Fruit fly (Drosophila melanogaster) whole organism, wandering third instar larva: ENCODE measurements around the gene CG10570.
A peak's percentile ranks its signal among the peaks of the same experiment; 100 is the strongest.

ENCODE experiments used
- Abd-B ChIP-seq: fragments of >200 bp; optimal IDR thresholded peaks from 2 replicates; lab custom pipeline; 2017; ENCODE audit warnings: missing biosample characterization, missing genetic modification characterization
- CG32264 ChIP-seq: fragments of 200-800 bp; sonication (Bioruptor generic); optimal IDR thresholded peaks from 2 replicates; lab custom pipeline; 2016; ENCODE audit warnings: missing biosample characterization, missing genetic modification characterization
- CG9705 ChIP-seq: fragments of 200-800 bp; sonication (Bioruptor generic); optimal IDR thresholded peaks from 2 replicates; lab custom pipeline; 2018; ENCODE audit warnings: missing biosample characterization, mild to moderate bottlenecking, missing genetic modification characterization
- CrebA ChIP-seq: fragments of 200-800 bp; sonication (Bioruptor generic); optimal IDR thresholded peaks from 2 replicates; lab custom pipeline; 2016; ENCODE audit warnings: missing biosample characterization, mild to moderate bottlenecking, missing genetic modification characterization, borderline replicate concordance
- Dfd ChIP-seq: fragments of >200 bp; optimal IDR thresholded peaks from 2 replicates; lab custom pipeline; 2017; ENCODE audit warnings: missing biosample characterization, missing genetic modification characterization
- Dif ChIP-seq: fragments of 200-275, 200-300 bp; sonication (Bioruptor generic); optimal IDR thresholded peaks from 2 replicates; lab custom pipeline; 2018; ENCODE audit warnings: missing biosample characterization, missing genetic modification characterization; ENCODE audit not compliant: partially characterized antibody
- GATAd ChIP-seq: sonication (Bioruptor generic); optimal IDR thresholded peaks from 2 replicates; lab custom pipeline; 2016; ENCODE audit warnings: missing biosample characterization, missing genetic modification characterization
- HLH106 ChIP-seq: fragments of 200-800 bp; optimal IDR thresholded peaks from 3 replicates; lab custom pipeline; 2019; ENCODE audit warnings: missing biosample characterization, mild to moderate bottlenecking, missing genetic modification characterization, moderate library complexity
- Hnf4 ChIP-seq: fragments of 200-800 bp; sonication (Bioruptor generic); optimal IDR thresholded peaks from 2 replicates; lab custom pipeline; 2016; ENCODE audit warnings: missing biosample characterization, mild to moderate bottlenecking, missing genetic modification characterization
- Hr78 ChIP-seq: fragments of >200 bp; optimal IDR thresholded peaks from 2 replicates; lab custom pipeline; 2017; ENCODE audit warnings: missing biosample characterization, missing genetic modification characterization
- Hr83 ChIP-seq: fragments of 200-300 bp; sonication (Bioruptor generic); optimal IDR thresholded peaks from 2 replicates; lab custom pipeline; 2016; ENCODE audit warnings: missing biosample characterization, mild to moderate bottlenecking, missing genetic modification characterization, moderate library complexity; ENCODE audit not compliant: poor library complexity, severe bottlenecking
- Jra ChIP-seq: sonication (Bioruptor generic); optimal IDR thresholded peaks from 2 replicates; lab custom pipeline; 2016; ENCODE audit warnings: missing biosample characterization, missing genetic modification characterization
- Mio ChIP-seq: sonication (Bioruptor generic); optimal IDR thresholded peaks from 2 replicates; lab custom pipeline; 2016; ENCODE audit warnings: missing biosample characterization, missing genetic modification characterization
- Myc ChIP-seq: fragments of >200 bp; optimal IDR thresholded peaks from 2 replicates; lab custom pipeline; 2017
- N ChIP-seq: fragments of >200 bp; optimal IDR thresholded peaks from 2 replicates; lab custom pipeline; 2018; ENCODE audit warnings: missing biosample characterization, missing external identifiers, missing genetic modification characterization
- OdsH ChIP-seq: fragments of 200-800 bp; sonication (Bioruptor generic); optimal IDR thresholded peaks from 2 replicates; lab custom pipeline; 2016; ENCODE audit warnings: missing biosample characterization, mild to moderate bottlenecking, missing genetic modification characterization
- Rel ChIP-seq, 2 experiments: fragments of 200-800 bp; sonication (Bioruptor generic) in 1 of 2; optimal IDR thresholded peaks; 2 replicates in 1 of 2; 3 replicates in 1 of 2; lab custom pipeline; 2016 to 2019; ENCODE audit warnings: mild to moderate bottlenecking in 2 of 2, missing biosample characterization in 2 of 2, missing genetic modification characterization in 2 of 2, moderate library complexity in 1 of 2
- Sp1 ChIP-seq: fragments of 200-800 bp; sonication (Bioruptor generic); optimal IDR thresholded peaks from 3 replicates; lab custom pipeline; 2019; ENCODE audit warnings: missing biosample characterization, mild to moderate bottlenecking, missing genetic modification characterization, moderate library complexity
- Vsx2 ChIP-seq: fragments of 200-300, 225-300 bp; sonication (Bioruptor generic); optimal IDR thresholded peaks from 2 replicates; lab custom pipeline; 2018; ENCODE audit warnings: missing biosample characterization, missing genetic modification characterization; ENCODE audit not compliant: partially characterized antibody
- br ChIP-seq: fragments of 200-800 bp; sonication (Bioruptor generic); optimal IDR thresholded peaks from 2 replicates; lab custom pipeline; 2016; ENCODE audit warnings: missing biosample characterization, missing genetic modification characterization
- brk ChIP-seq: fragments of 200-800 bp; sonication (Bioruptor generic); optimal IDR thresholded peaks from 2 replicates; lab custom pipeline; 2016; ENCODE audit warnings: missing biosample characterization, mild to moderate bottlenecking, missing genetic modification characterization
- dl ChIP-seq, 2 experiments: fragments of 175-275, 200-275 bp in 1 of 2; fragments of 200-275 bp in 1 of 2; sonication (Bioruptor generic); optimal IDR thresholded peaks; lab custom pipeline; 2018; ENCODE audit warnings: mild to moderate bottlenecking in 2 of 2, missing biosample characterization in 2 of 2, missing genetic modification characterization in 2 of 2, moderate library complexity in 2 of 2; ENCODE audit not compliant: partially characterized antibody in 2 of 2, insufficient read depth in 1 of 2
- dmrt93B ChIP-seq: fragments of 200-800 bp; sonication (Bioruptor generic); optimal IDR thresholded peaks from 2 replicates; lab custom pipeline; 2018; ENCODE audit warnings: missing biosample characterization, mild to moderate bottlenecking, missing genetic modification characterization
- dsf ChIP-seq: sonication (Bioruptor generic); optimal IDR thresholded peaks from 2 replicates; lab custom pipeline; 2016; ENCODE audit warnings: missing biosample characterization, missing genetic modification characterization, borderline replicate concordance
- ey ChIP-seq: fragments of 200-800 bp; sonication (Bioruptor generic); optimal IDR thresholded peaks from 2 replicates; lab custom pipeline; 2016; ENCODE audit warnings: missing biosample characterization, missing genetic modification characterization
- foxo ChIP-seq, 2 experiments: fragments of 200-800 bp; sonication (Bioruptor generic); optimal IDR thresholded peaks; 2 replicates in 1 of 2; 3 replicates in 1 of 2; lab custom pipeline; 2016 to 2017; ENCODE audit warnings: missing biosample characterization in 2 of 2, missing genetic modification characterization in 2 of 2
- fru ChIP-seq: fragments of 200-800 bp; sonication (Bioruptor generic); optimal IDR thresholded peaks from 3 replicates; lab custom pipeline; 2016; ENCODE audit warnings: missing biosample characterization, mild to moderate bottlenecking, missing genetic modification characterization
- h ChIP-seq: fragments of 200-800 bp; sonication (Bioruptor generic); optimal IDR thresholded peaks from 3 replicates; lab custom pipeline; 2016; ENCODE audit warnings: missing biosample characterization, mild to moderate bottlenecking, missing genetic modification characterization
- jim ChIP-seq: fragments of 175-275, 200-325 bp; sonication (Bioruptor generic); optimal IDR thresholded peaks from 2 replicates; lab custom pipeline; 2016; ENCODE audit warnings: missing biosample characterization, mild to moderate bottlenecking, missing genetic modification characterization
- lola ChIP-seq: fragments of >200 bp; optimal IDR thresholded peaks from 2 replicates; lab custom pipeline; 2017; ENCODE audit warnings: missing biosample characterization, missing genetic modification characterization
- pan ChIP-seq: fragments of >200 bp; optimal IDR thresholded peaks from 2 replicates; lab custom pipeline; 2017
- psq ChIP-seq: fragments of 200-800 bp; sonication (Bioruptor generic); optimal IDR thresholded peaks from 3 replicates; lab custom pipeline; 2017; ENCODE audit warnings: missing biosample characterization, mild to moderate bottlenecking, missing genetic modification characterization, moderate library complexity
- rgr ChIP-seq: fragments of 200-800 bp; sonication (Bioruptor generic); optimal IDR thresholded peaks from 3 replicates; lab custom pipeline; 2016; ENCODE audit warnings: missing biosample characterization, mild to moderate bottlenecking, missing genetic modification characterization
- sage ChIP-seq: fragments of 200-800 bp; sonication (Bioruptor generic); optimal IDR thresholded peaks from 2 replicates; lab custom pipeline; 2016; ENCODE audit warnings: missing biosample characterization, mild to moderate bottlenecking, missing genetic modification characterization
- sv ChIP-seq: fragments of 200-800 bp; sonication (Bioruptor generic); optimal IDR thresholded peaks from 3 replicates; lab custom pipeline; 2016; ENCODE audit warnings: missing biosample characterization, missing genetic modification characterization
- tai ChIP-seq: sonication (Bioruptor generic); optimal IDR thresholded peaks from 2 replicates; lab custom pipeline; 2016; ENCODE audit warnings: missing biosample characterization, missing genetic modification characterization
- usp ChIP-seq: fragments of >200 bp; optimal IDR thresholded peaks from 2 replicates; lab custom pipeline; 2017; ENCODE audit warnings: missing biosample characterization, missing genetic modification characterization
- woc ChIP-seq: sonication (Bioruptor generic); optimal IDR thresholded peaks from 2 replicates; lab custom pipeline; 2016; ENCODE audit warnings: missing biosample characterization, mild to moderate bottlenecking, missing genetic modification characterization

CG10570 gene

dm6 chr2L:18826496-18827008 lies 15.5 kb upstream of the CG10570 start, which contains the start of gene Ugt36E1:
TSS of gene Ugt36E1 (plus strand) at chr2L:18826770.
- TF ChIP-seq CrebA (GFP tag; lab: Kevin White, UChicago), result no peak
- TF ChIP-seq dl (GFP tag; optimal IDR thresholded peaks at IDR 0.05; lab: Kevin White, UChicago; ENCODE audit: insufficient read depth in 1 of 2, partially characterized antibody in 2 of 2), result no peak
- TF ChIP-seq rgr, result no peak
- TF ChIP-seq HLH106 (tag; lab: Kevin White, UChicago), result no peak
- no peak for TF ChIP-seq Abd-B (GFP tag; lab: Kevin White, UChicago)
- no peak for TF ChIP-seq CG9705
- TF ChIP-seq Jra (GFP tag; lab: Kevin White, UChicago), result no peak
- TF ChIP-seq Dfd, result no peak
- TF ChIP-seq ey (GFP tag; lab: Kevin White, UChicago), result no peak
- TF ChIP-seq sv (GFP tag; lab: Kevin White, UChicago), result no peak
- TF ChIP-seq Rel (GFP tag; optimal IDR thresholded peaks at IDR 0.05; lab: Kevin White, UChicago), result no peak
- no peak for TF ChIP-seq Rel (tag; optimal IDR thresholded peaks at IDR 0.05; lab: Kevin White, UChicago)
- no peak for TF ChIP-seq Mio
- no peak for TF ChIP-seq br (GFP tag; lab: Kevin White, UChicago)
- TF ChIP-seq Sp1, result no peak
- TF ChIP-seq h (GFP tag; lab: Kevin White, UChicago), result no peak
- no peak for TF ChIP-seq CG32264 (GFP tag; lab: Kevin White, UChicago)
- TF ChIP-seq, all 38 proteins: peak for 0

DNA sequence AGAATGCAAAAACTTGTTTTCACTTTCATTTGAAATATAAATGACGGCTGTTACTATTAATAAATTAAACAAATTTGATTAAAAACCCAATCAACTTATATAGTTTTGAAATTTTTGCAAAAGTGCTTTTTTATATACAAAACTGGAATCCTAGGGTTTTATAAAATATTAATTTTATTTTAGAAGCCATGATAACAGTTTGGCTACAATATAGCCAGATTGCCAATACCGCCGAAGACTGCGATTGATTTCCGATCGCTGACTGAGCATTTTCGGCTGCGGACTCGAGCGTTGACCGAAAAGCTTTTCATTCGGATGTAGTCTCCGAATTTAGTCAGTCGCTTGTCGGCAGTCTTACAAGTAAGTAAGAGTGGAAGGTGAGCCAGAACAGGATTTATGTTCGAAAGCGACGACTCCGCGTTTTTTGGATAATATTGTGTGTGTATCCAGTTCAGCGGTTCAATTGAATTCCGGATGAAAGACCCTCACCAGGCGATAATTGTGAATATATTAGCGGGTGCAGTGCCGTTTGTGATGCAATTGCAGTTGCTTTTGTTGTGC lies 12.3 kb upstream of the CG10570 start, which contains the start of gene Ugt36D1:
TSS of gene Ugt36D1 (plus strand) at position 306 of the 561 bp plus-strand sequence.
- TF ChIP-seq Hr78 (no peak), usp (GFP tag; lab: Kevin White, UChicago) (no peak), rgr (peak; percentile 30), lola (GFP tag; lab: Kevin White, UChicago) (no peak), Hr83 (GFP tag; lab: Kevin White, UChicago) (peak; percentile 75), GATAd (GFP tag; lab: Kevin White, UChicago) (no peak), Vsx2 (GFP tag; lab: Kevin White, UChicago) (peak; percentile 81), OdsH (GFP tag; lab: Kevin White, UChicago) (no peak), ey (GFP tag; lab: Kevin White, UChicago) (no peak), Sp1 (peak; percentile 61), CG32264 (GFP tag; lab: Kevin White, UChicago) (no peak), sv (GFP tag; lab: Kevin White, UChicago) (no peak), brk (GFP tag; lab: Kevin White, UChicago) (no peak), Myc (peak; percentile 82), woc (peak; percentile 75), sage (GFP tag; lab: Kevin White, UChicago) (no peak), CG9705 (no peak), dl (GFP tag; optimal IDR thresholded peaks at IDR 0.05; lab: Kevin White, UChicago; ENCODE audit: insufficient read depth in 1 of 2, partially characterized antibody in 2 of 2) (no peak), Mio (no peak), N (GFP tag; lab: Kevin White, UChicago) (no peak), h (GFP tag; lab: Kevin White, UChicago) (peak; percentile 28), Hnf4 (GFP tag; lab: Kevin White, UChicago) (peak; percentile 66), Dif (GFP tag; lab: Kevin White, UChicago) (peak; percentile 63), psq (GFP tag; lab: Kevin White, UChicago) (peak; percentile 18), Abd-B (GFP tag; lab: Kevin White, UChicago) (no peak), tai (GFP tag; lab: Kevin White, UChicago) (no peak), CrebA (GFP tag; lab: Kevin White, UChicago) (no peak), fru (GFP tag; lab: Kevin White, UChicago) (no peak), dsf (GFP tag; lab: Kevin White, UChicago) (no peak), jim (no peak), HLH106 (tag; lab: Kevin White, UChicago) (no peak), pan (lab: Kevin White, UChicago) (no peak), dmrt93B (GFP tag; lab: Kevin White, UChicago) (no peak), br (GFP tag; lab: Kevin White, UChicago) (peak; percentile 40), Jra (GFP tag; lab: Kevin White, UChicago) (peak; percentile 22), foxo (GFP tag; optimal IDR thresholded peaks at IDR 0.05; lab: Kevin White, UChicago) (peak in 1 of 2 experiments; percentile 5), Dfd (no peak), Rel (GFP tag; optimal IDR thresholded peaks at IDR 0.05; lab: Kevin White, UChicago) (no peak), Rel (tag; optimal IDR thresholded peaks at IDR 0.05; lab: Kevin White, UChicago) (peak; percentile 51)
